Worm (Caenorhabditis elegans) whole organism, early embryonic: Measurements from ENCODE around the gene pepm-1.
A peak's percentile ranks its signal among the peaks of the same experiment; 100 is the strongest.

Experiments used
- B0310.2 ChIP-seq: sonication (generic microtip); optimal IDR thresholded peaks from 2 replicates; lab custom pipeline; 2016; ENCODE audit warnings: mild to moderate bottlenecking, missing genetic modification characterization, missing compliant biosample characterization
- F13C5.2 ChIP-seq: sonication (generic microtip); optimal IDR thresholded peaks from 2 replicates; lab custom pipeline; 2017; ENCODE audit warnings: mild to moderate bottlenecking, missing genetic modification characterization, inconsistent platforms, missing compliant biosample characterization
- aly-1 ChIP-seq: sonication (generic microtip); optimal IDR thresholded peaks from 2 replicates; lab custom pipeline; 2016; ENCODE audit warnings: missing genetic modification characterization, missing compliant biosample characterization
- ama-1 ChIP-seq: fragments of 150-350 bp; optimal IDR thresholded peaks from 2 replicates; lab custom pipeline; 2014
- ceh-13 ChIP-seq: fragments of 200-800 bp; sonication (Bioruptor generic); optimal IDR thresholded peaks from 2 replicates; lab custom pipeline; 2018; ENCODE audit warnings: mild to moderate bottlenecking, missing genetic modification characterization, missing compliant biosample characterization
- ceh-36 ChIP-seq: sonication (generic microtip); optimal IDR thresholded peaks from 2 replicates; lab custom pipeline; 2016; ENCODE audit warnings: missing genetic modification characterization, inconsistent platforms, missing compliant biosample characterization
- ets-7 ChIP-seq: sonication (generic microtip); optimal IDR thresholded peaks from 2 replicates; lab custom pipeline; 2016; ENCODE audit warnings: missing genotype, missing genetic modification characterization, missing compliant biosample characterization
- flt-1 ChIP-seq: fragments of 200-800 bp; sonication (Bioruptor generic); IDR thresholded peaks from 2 replicates; pipeline ENCODE4 v1.3.6; 2022; ENCODE audit warnings: missing genetic modification characterization, missing compliant biosample characterization
- hmbx-1 ChIP-seq: sonication (generic microtip); optimal IDR thresholded peaks from 2 replicates; lab custom pipeline; 2016; ENCODE audit warnings: mild to moderate bottlenecking, missing genetic modification characterization, missing compliant biosample characterization
- hmg-4 ChIP-seq: fragments of 200-800 bp; sonication (Bioruptor generic); optimal IDR thresholded peaks from 2 replicates; lab custom pipeline; 2018; ENCODE audit warnings: mild to moderate bottlenecking, missing genetic modification characterization, missing compliant biosample characterization
- hnd-1 ChIP-seq: sonication (generic microtip); optimal IDR thresholded peaks from 2 replicates; lab custom pipeline; 2016; ENCODE audit warnings: missing genetic modification characterization, missing compliant biosample characterization
- pes-1 ChIP-seq: fragments of 200-800 bp; sonication (Bioruptor generic); IDR thresholded peaks from 2 replicates; pipeline ENCODE4 v1.3.6; 2022; ENCODE audit warnings: missing genetic modification reagents, missing genetic modification characterization, missing compliant biosample characterization
- scrt-1 ChIP-seq: fragments of 200-800 bp; sonication (Bioruptor generic); IDR thresholded peaks from 2 replicates; pipeline ENCODE4 v1.3.6; 2022; ENCODE audit warnings: missing genetic modification characterization, missing compliant biosample characterization
- sea-1 ChIP-seq: fragments of 200-800 bp; sonication (Bioruptor generic); conservative IDR thresholded peaks from 2 replicates; pipeline ENCODE4 v1.3.6; 2022; ENCODE audit warnings: missing genetic modification characterization, missing compliant biosample characterization
- tbx-11 ChIP-seq: fragments of 200-800 bp; sonication (Bioruptor generic); IDR thresholded peaks from 2 replicates; pipeline ENCODE4 v1.3.6; 2022; ENCODE audit warnings: missing genetic modification characterization, missing compliant biosample characterization
- tbx-37 ChIP-seq: fragments of 200-800 bp; sonication (Bioruptor generic); conservative IDR thresholded peaks from 2 replicates; pipeline ENCODE4 v1.3.6; 2022; ENCODE audit warnings: missing genetic modification reagents, missing genetic modification characterization, missing compliant biosample characterization
- tra-4 ChIP-seq: sonication (generic microtip); optimal IDR thresholded peaks from 2 replicates; lab custom pipeline; 2017; ENCODE audit warnings: missing genetic modification characterization, missing compliant biosample characterization

Gene pepm-1

DNA sequence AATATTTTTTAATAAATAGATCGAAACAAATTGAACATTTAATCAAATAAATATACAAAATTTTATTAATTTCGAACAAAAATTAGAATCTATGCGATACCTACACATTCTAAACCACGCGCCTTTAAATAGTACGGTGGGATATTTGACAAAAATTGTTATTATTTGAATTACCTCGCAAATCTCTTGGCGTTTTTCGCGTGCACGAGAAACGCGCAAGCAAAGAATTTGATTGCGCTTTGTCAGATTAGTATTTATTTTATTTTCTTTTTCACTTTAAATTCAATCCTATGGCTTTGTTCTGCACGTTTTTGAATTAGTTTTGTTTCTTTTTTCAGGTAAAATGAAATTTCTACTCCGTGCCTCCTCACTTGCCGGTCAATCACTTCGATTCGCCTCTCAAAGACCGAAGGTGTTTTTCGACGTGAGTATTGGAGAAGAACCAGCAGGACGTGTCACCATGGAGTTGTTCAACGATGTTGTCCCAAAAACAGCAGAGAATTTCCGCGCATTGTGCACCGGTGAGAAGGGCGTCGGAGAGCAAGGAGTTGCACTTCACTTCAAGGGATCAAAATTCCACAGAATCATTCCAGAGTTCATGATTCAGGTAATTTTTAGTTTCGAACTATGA is 26.9 kb downstream of the pepm-1 start, which contains the start of gene cyn-1:
cyn-1 (plus strand) TSS at position 339 of the 631 bp plus-strand sequence.
- TF ChIP-seq tra-4 (tag; lab: Kevin White, UChicago) = no peak
- TF ChIP-seq pes-1 (GFP tag; lab: Robert Waterston, UW) = 0 out of 2 replicates have a peak, but pooled peaks have one; percentile 36
- no peak for TF ChIP-seq ama-1 (lab: Kevin White, UChicago)
- TF ChIP-seq F13C5.2 (tag; lab: Kevin White, UChicago) = peak; percentile 61

DNA sequence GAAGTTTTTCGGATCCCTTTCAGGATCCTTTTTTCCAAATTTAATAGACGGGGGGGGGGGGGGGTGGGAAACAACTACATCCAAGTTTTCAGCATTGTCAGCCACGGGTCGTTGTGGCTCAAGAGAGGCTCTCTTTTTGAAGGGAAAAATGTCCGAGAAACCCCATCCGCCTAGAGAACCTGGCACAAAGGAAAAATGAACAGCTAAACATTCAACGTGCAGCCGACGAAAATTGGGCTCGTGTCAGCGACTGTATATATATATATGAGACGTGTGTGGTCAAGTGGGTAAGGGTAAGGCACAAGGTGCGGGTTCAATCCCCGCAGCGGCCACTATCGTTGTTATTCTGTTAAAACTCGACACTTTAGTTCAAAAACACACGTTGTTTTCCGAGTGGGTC is 29.7 kb downstream of the pepm-1 start, which contains the start of gene Y49A3A.4:
Y49A3A.4 (minus strand) TSS at position 314 of the 400 bp plus-strand sequence.
- TF ChIP-seq ceh-13 (GFP tag; lab: Kevin White, UChicago) (no peak), hmg-4 (no peak), hnd-1 (no peak), tbx-37 (GFP tag; lab: Robert Waterston, UW) (no peak), ets-7 (tag; lab: Kevin White, UChicago) (no peak)

- TF ChIP-seq hmg-4 = no peak
- TF ChIP-seq flt-1 = no peak
- no peak for TF ChIP-seq tra-4 (tag; lab: Kevin White, UChicago)
- no peak for TF ChIP-seq ets-7 (tag; lab: Kevin White, UChicago)
- TF ChIP-seq F13C5.2 (tag; lab: Kevin White, UChicago) = no peak
- TF ChIP-seq ceh-36 (tag; lab: Kevin White, UChicago) = no peak
- TF ChIP-seq tbx-37 (GFP tag; lab: Robert Waterston, UW) = no peak
Observed at ce11 chrV:14361973-14362372, 33.1 kb downstream of the pepm-1 start.

- TF ChIP-seq tra-4 (tag; lab: Kevin White, UChicago) (no peak), tbx-11 (no peak), scrt-1 (GFP tag; lab: Robert Waterston, UW) (no peak), hmbx-1 (tag; lab: Kevin White, UChicago) (no peak), ceh-36 (tag; lab: Kevin White, UChicago) (no peak)
Observed at ce11 chrV:14364586-14365248, 35.8 kb downstream of the pepm-1 start.

DNA sequence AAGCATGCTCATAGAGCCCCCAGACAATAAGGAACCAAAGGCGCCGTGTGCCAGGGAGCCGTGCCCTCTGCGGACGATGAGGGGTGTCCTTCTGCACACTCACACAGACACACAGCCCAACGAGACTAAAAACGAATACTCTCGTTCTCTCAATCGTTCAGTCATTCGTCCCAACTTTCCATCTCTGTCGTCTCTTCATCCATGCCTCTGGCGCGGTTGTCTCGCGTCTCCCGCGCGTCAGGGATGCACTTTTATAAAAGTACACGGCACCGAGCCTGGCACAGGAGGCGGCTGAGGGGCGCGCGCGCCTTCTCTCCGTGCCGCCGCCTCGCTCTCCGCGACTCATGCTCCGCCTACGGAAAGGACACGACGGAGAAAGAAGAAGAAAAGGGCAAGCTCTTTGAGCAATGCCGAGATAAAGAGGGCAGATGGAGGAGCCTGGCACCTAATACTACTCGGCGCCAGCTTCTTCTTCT is 37.6 kb downstream of the pepm-1 start:
- no peak for TF ChIP-seq B0310.2 (tag; lab: Kevin White, UChicago)
- TF ChIP-seq aly-1 (tag; lab: Kevin White, UChicago) = peak; percentile 16
- TF ChIP-seq scrt-1 (GFP tag; lab: Robert Waterston, UW) = no peak
- no peak for TF ChIP-seq tra-4 (tag; lab: Kevin White, UChicago)

DNA sequence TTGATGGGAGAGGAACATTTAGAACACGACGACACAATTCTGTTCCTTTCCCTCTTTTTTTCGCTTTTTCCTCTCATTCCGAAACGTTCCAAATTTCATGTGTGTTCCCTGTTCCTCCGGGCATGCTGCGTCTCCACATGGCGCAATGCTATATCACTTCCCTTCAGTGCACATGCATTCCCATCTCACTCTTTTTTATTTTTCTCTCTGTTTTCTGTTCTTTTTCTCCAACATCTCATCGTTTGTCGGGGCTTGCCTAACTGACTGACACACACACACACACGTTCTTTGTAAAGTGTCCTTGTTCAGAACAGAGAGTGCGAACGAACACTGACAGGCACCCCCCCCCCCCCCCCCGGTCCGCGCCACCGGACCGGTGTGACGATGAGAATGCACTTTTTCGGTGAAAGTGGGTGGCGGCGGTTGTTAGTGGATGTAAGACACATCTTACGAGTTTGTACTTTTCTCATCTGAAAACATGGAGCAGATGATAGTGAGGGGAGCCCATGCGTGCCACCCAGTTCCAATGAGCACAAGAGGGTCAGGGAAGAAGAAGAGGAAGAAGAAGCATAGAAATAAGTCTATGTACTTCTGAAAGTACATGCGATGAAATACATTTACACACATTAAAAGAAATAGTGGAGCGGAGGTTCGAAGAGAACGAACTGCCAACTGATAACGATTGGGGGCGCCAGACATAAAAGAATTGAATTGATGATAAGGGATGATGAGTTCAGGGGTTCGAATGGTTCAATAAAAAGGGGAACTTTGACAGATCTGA is 39.6 kb downstream of the pepm-1 start:
- TF ChIP-seq aly-1 (tag; lab: Kevin White, UChicago) = no peak
- TF ChIP-seq ets-7 (tag; lab: Kevin White, UChicago) = no peak
- TF ChIP-seq tbx-11 = no peak
- TF ChIP-seq tra-4 (tag; lab: Kevin White, UChicago) = no peak
- no peak for TF ChIP-seq B0310.2 (tag; lab: Kevin White, UChicago)
- TF ChIP-seq pes-1 (GFP tag; lab: Robert Waterston, UW) = no peak
- no peak for TF ChIP-seq ceh-13 (GFP tag; lab: Kevin White, UChicago)
- no peak for TF ChIP-seq hnd-1
- TF ChIP-seq tbx-37 (GFP tag; lab: Robert Waterston, UW) = no peak
- TF ChIP-seq ceh-36 (tag; lab: Kevin White, UChicago) = no peak
- no peak for TF ChIP-seq sea-1 (GFP tag; lab: Robert Waterston, UW)

- TF ChIP-seq ama-1 (lab: Kevin White, UChicago) = no peak
- TF ChIP-seq ceh-13 (GFP tag; lab: Kevin White, UChicago) = no peak
- TF ChIP-seq hnd-1 = no peak
- TF ChIP-seq flt-1 = no peak
- no peak for TF ChIP-seq ets-7 (tag; lab: Kevin White, UChicago)
- no peak for TF ChIP-seq tbx-37 (GFP tag; lab: Robert Waterston, UW)
- no peak for TF ChIP-seq pes-1 (GFP tag; lab: Robert Waterston, UW)
- no peak for TF ChIP-seq ceh-36 (tag; lab: Kevin White, UChicago)
- TF ChIP-seq hmg-4 = no peak
- no peak for TF ChIP-seq scrt-1 (GFP tag; lab: Robert Waterston, UW)
- no peak for TF ChIP-seq sea-1 (GFP tag; lab: Robert Waterston, UW)
Observed at ce11 chrV:14369412-14369811, 40.5 kb downstream of the pepm-1 start.

- TF ChIP-seq ama-1 (lab: Kevin White, UChicago) = no peak
- TF ChIP-seq flt-1 = no peak
- TF ChIP-seq ets-7 (tag; lab: Kevin White, UChicago) = no peak
- TF ChIP-seq hmbx-1 (tag; lab: Kevin White, UChicago) = no peak
- TF ChIP-seq hnd-1 = no peak
- TF ChIP-seq scrt-1 (GFP tag; lab: Robert Waterston, UW) = no peak
- TF ChIP-seq ceh-36 (tag; lab: Kevin White, UChicago) = no peak
- TF ChIP-seq F13C5.2 (tag; lab: Kevin White, UChicago) = no peak
- no peak for TF ChIP-seq tbx-37 (GFP tag; lab: Robert Waterston, UW)
- TF ChIP-seq aly-1 (tag; lab: Kevin White, UChicago) = no peak
- no peak for TF ChIP-seq B0310.2 (tag; lab: Kevin White, UChicago)
- no peak for TF ChIP-seq ceh-13 (GFP tag; lab: Kevin White, UChicago)
- TF ChIP-seq tbx-11 = no peak
Observed at ce11 chrV:14372774-14373173, 43.9 kb downstream of the pepm-1 start, which contains the start of gene unc-39. Gene unc-39, plus strand, starts transcription at chrV:14373074.
